Worm (Caenorhabditis elegans) whole organism, L2 larva: ENCODE results near the gene R10D12.8.

Experiments used
- C34F6.9 ChIP-seq: fragments of 150-350 bp; optimal IDR thresholded peaks from 2 replicates; lab custom pipeline; 2014; ENCODE audit warnings: missing biosample characterization, missing genetic modification characterization
- Y55F3AM.14 ChIP-seq: fragments of 200-800 bp; sonication (Bioruptor generic); optimal IDR thresholded peaks from 2 replicates; lab custom pipeline; 2018; ENCODE audit warnings: mild to moderate bottlenecking, missing genetic modification characterization, missing compliant biosample characterization
- ama-1 ChIP-seq: fragments of 150-350 bp; optimal IDR thresholded peaks from 2 replicates; lab custom pipeline; 2018; ENCODE audit warnings: inconsistent platforms
- blmp-1 ChIP-seq: sonication (generic microtip); optimal IDR thresholded peaks from 2 replicates; lab custom pipeline; 2017; ENCODE audit warnings: missing genetic modification characterization, mild to moderate bottlenecking, missing compliant biosample characterization, antibody characterized with exemption, moderate library complexity; ENCODE audit not compliant: insufficient read depth
- ceh-82 ChIP-seq: fragments of 150-350 bp; optimal IDR thresholded peaks from 2 replicates; lab custom pipeline; 2014; ENCODE audit warnings: missing biosample characterization, missing genetic modification characterization
- crh-2 ChIP-seq: sonication (generic microtip); optimal IDR thresholded peaks from 2 replicates; lab custom pipeline; 2017; ENCODE audit warnings: missing biosample characterization, missing genetic modification characterization
- egl-27 ChIP-seq: sonication (generic microtip); optimal IDR thresholded peaks from 3 replicates; lab custom pipeline; 2017; ENCODE audit warnings: missing biosample characterization, missing genetic modification reagents, missing genetic modification characterization
- elt-1 ChIP-seq: fragments of 150-350 bp; optimal IDR thresholded peaks from 2 replicates; lab custom pipeline; 2014; ENCODE audit warnings: missing biosample characterization, missing genetic modification characterization
- elt-3 ChIP-seq: sonication (generic microtip); optimal IDR thresholded peaks from 2 replicates; lab custom pipeline; 2017; ENCODE audit warnings: missing biosample characterization, missing genetic modification characterization
- fos-1 ChIP-seq: fragments of 150-350 bp; optimal IDR thresholded peaks from 2 replicates; lab custom pipeline; 2014; ENCODE audit warnings: missing biosample characterization, missing genetic modification characterization
- gmeb-1 ChIP-seq: fragments of 150-350 bp; optimal IDR thresholded peaks from 2 replicates; lab custom pipeline; 2014; ENCODE audit warnings: missing biosample characterization, missing genetic modification characterization
- lin-11 ChIP-seq: fragments of 150-350 bp; sonication (generic microtip); optimal IDR thresholded peaks from 2 replicates; lab custom pipeline; 2014; ENCODE audit warnings: missing biosample characterization, missing genetic modification characterization, inconsistent platforms, mixed read lengths
- lin-13 ChIP-seq: fragments of 150-350 bp; optimal IDR thresholded peaks from 2 replicates; lab custom pipeline; 2014; ENCODE audit warnings: missing biosample characterization, missing genetic modification reagents, missing genetic modification characterization
- lin-39 ChIP-seq: fragments of 150-350 bp; optimal IDR thresholded peaks from 2 replicates; lab custom pipeline; 2014; ENCODE audit warnings: missing biosample characterization, missing genetic modification reagents, missing genetic modification characterization
- lsy-2 ChIP-seq, 2 experiments: fragments of 150-350 bp in 1 of 2; sonication (generic microtip) in 1 of 2; optimal IDR thresholded peaks; 2 replicates each; lab custom pipeline; 2014 to 2017; ENCODE audit warnings: missing biosample characterization in 2 of 2, missing genetic modification characterization in 2 of 2
- mbf-1 ChIP-seq: sonication (generic microtip); optimal IDR thresholded peaks from 2 replicates; lab custom pipeline; 2017; ENCODE audit warnings: missing biosample characterization, missing genetic modification characterization
- nhr-12 ChIP-seq: fragments of 150-350 bp; optimal IDR thresholded peaks from 2 replicates; lab custom pipeline; 2014; ENCODE audit warnings: missing biosample characterization, missing genetic modification characterization
- nhr-21 ChIP-seq: fragments of 150-350 bp; optimal IDR thresholded peaks from 2 replicates; lab custom pipeline; 2014; ENCODE audit warnings: missing biosample characterization, missing genetic modification characterization
- nhr-23 ChIP-seq: fragments of 150-350 bp; optimal IDR thresholded peaks from 2 replicates; lab custom pipeline; 2014; ENCODE audit warnings: missing biosample characterization, missing genetic modification reagents, missing genetic modification characterization
- nhr-237 ChIP-seq: fragments of 150-350 bp; optimal IDR thresholded peaks from 2 replicates; lab custom pipeline; 2014; ENCODE audit warnings: missing biosample characterization, missing genetic modification characterization
- nhr-25 ChIP-seq: fragments of 150-350 bp; sonication (generic microtip); optimal IDR thresholded peaks from 3 replicates; lab custom pipeline; 2014; ENCODE audit warnings: missing biosample characterization, missing genetic modification characterization
- nhr-6 ChIP-seq: fragments of 150-350 bp; optimal IDR thresholded peaks from 2 replicates; lab custom pipeline; 2014; ENCODE audit warnings: missing biosample characterization, missing genetic modification characterization
- sem-4 ChIP-seq: fragments of 150-350 bp; optimal IDR thresholded peaks from 2 replicates; lab custom pipeline; 2014; ENCODE audit warnings: missing biosample characterization, missing genetic modification reagents, missing genetic modification characterization
- skn-1 ChIP-seq: sonication (generic microtip); optimal IDR thresholded peaks from 2 replicates; lab custom pipeline; 2017; ENCODE audit warnings: missing biosample characterization, missing genetic modification characterization
- sma-3 ChIP-seq: sonication (generic microtip); optimal IDR thresholded peaks from 2 replicates; lab custom pipeline; 2016; ENCODE audit warnings: missing genetic modification reagents, missing genetic modification characterization, missing compliant biosample characterization
- sma-9 ChIP-seq, 2 experiments: fragments of 150-350 bp in 1 of 2; sonication (generic microtip) in 1 of 2; optimal IDR thresholded peaks; 2 replicates each; lab custom pipeline; 2014 to 2016; ENCODE audit warnings: missing genetic modification characterization in 2 of 2, mild to moderate bottlenecking in 1 of 2, missing biosample characterization in 1 of 2, missing compliant biosample characterization in 1 of 2, missing genetic modification reagents in 1 of 2, moderate library complexity in 1 of 2
- snpc-4 ChIP-seq: fragments of 150-350 bp; optimal IDR thresholded peaks from 2 replicates; lab custom pipeline; 2014; ENCODE audit warnings: missing biosample characterization, missing genetic modification characterization
- unc-62 ChIP-seq: fragments of 150-350 bp; optimal IDR thresholded peaks from 2 replicates; lab custom pipeline; 2014; ENCODE audit warnings: missing biosample characterization, missing genetic modification reagents, missing genetic modification characterization
- zag-1 ChIP-seq: fragments of 150-350 bp; optimal IDR thresholded peaks from 2 replicates; lab custom pipeline; 2014; ENCODE audit warnings: missing biosample characterization, missing genetic modification characterization
- ztf-1 ChIP-seq: fragments of 200-800 bp; sonication (Bioruptor generic); conservative IDR thresholded peaks from 2 replicates; pipeline ENCODE4 v1.3.6; 2022; ENCODE audit warnings: missing genetic modification characterization, missing compliant biosample characterization
- ztf-11 ChIP-seq: sonication (generic microtip); optimal IDR thresholded peaks from 2 replicates; lab custom pipeline; 2017; ENCODE audit warnings: missing biosample characterization, missing genetic modification characterization
- ztf-4 ChIP-seq: fragments of 150-350 bp; optimal IDR thresholded peaks from 2 replicates; lab custom pipeline; 2014; ENCODE audit warnings: missing biosample characterization, missing genetic modification characterization

R10D12.8 gene

DNA sequence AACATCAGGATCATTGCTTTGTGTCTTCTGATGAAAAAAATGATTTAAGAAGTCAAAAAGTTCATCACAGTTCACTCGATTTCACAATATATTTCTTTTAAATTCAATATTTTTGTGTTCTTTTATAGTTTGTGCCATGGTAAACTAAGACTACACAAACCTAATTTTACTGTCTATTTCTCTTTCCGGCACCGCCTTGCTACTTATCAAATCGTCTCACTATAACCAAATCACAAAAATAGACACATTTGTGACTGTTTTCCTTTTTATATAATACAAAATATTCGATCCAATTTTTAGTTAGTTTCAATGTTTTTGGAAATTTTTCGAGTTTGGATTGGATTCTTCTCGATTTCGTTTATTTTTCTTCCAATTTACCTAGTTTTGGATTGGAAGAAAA is 965 bp upstream of the R10D12.8 start, which contains the start of gene swt-6:
TSS of gene swt-6 (plus strand) at position 301 of the 400 bp plus-strand sequence.
- TF ChIP-seq nhr-12 (tag; lab: Kevin White, UChicago) (no peak), ama-1 (lab: Kevin White, UChicago) (no peak), sma-9 (GFP tag; optimal IDR thresholded peaks at IDR 0.05; lab: Kevin White, UChicago) (no peak), sma-9 (tag; optimal IDR thresholded peaks at IDR 0.05; lab: Kevin White, UChicago) (no peak), C34F6.9 (tag; lab: Kevin White, UChicago) (no peak), elt-3 (no peak)

DNA sequence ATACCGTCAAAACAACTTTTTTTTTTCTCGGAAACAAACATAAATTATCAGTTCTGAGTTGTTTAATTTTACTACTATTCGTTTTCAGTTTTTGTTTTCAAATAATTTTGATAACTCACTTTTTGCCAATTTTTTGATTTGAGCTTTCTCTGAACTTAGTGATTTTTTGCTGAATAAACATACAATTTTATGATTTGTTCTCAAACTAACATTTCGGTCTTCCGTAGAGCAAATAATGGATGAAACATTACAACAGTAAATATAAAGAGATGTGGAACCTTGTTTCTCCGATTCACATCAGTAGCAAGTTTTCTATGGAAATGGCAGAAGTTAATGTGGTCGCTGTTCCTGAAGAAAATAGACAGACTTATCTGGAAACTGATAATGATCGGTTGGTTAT is 3.3 kb downstream of the R10D12.8 start, which contains the start of gene R10D12.7:
TSS of gene R10D12.7 (plus strand) at position 301 of the 400 bp plus-strand sequence.
- no peak for TF ChIP-seq ceh-82 (tag; lab: Kevin White, UChicago)
- no peak for TF ChIP-seq sma-3
- TF ChIP-seq snpc-4 = no peak
- no peak for TF ChIP-seq blmp-1 (tag; lab: Kevin White, UChicago)
- TF ChIP-seq unc-62 (GFP tag; lab: Kevin White, UChicago) = no peak
- TF ChIP-seq nhr-6 = no peak
- no peak for TF ChIP-seq sem-4
- TF ChIP-seq Y55F3AM.14 (GFP tag; lab: Kevin White, UChicago) = no peak
- no peak for TF ChIP-seq egl-27
- no peak for TF ChIP-seq skn-1 (tag; lab: Kevin White, UChicago)
- TF ChIP-seq nhr-237 = no peak

DNA sequence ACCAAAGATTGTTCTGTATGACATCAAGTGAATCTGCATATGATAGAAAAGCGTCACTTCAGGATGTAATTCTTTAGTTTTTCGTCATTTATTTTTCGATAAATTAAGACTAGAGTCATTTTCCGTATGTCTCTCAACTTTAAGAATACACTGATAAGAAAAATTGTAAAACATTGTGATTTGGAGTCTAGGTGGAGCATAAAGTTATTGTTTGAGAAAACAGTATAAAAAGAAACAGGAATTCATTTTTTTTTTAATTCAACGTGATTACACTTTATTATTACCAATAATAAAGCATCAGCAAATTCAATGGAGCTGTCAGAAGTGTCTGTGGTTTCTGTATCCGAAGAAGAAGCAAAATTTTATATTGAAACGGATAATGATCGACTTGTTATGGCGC is 4.1 kb downstream of the R10D12.8 start, which contains the start of gene R10D12.6:
TSS of gene R10D12.6 (plus strand) at position 301 of the 400 bp plus-strand sequence.
- no peak for TF ChIP-seq sma-3
- no peak for TF ChIP-seq nhr-21 (tag; lab: Kevin White, UChicago)
- no peak for TF ChIP-seq mbf-1 (tag; lab: Kevin White, UChicago)
- peak; percentile 27 for TF ChIP-seq fos-1 (tag; lab: Kevin White, UChicago)
- TF ChIP-seq nhr-23 = no peak
- TF ChIP-seq sma-9 (GFP tag; optimal IDR thresholded peaks at IDR 0.05; lab: Kevin White, UChicago) = no peak
- TF ChIP-seq sma-9 (tag; optimal IDR thresholded peaks at IDR 0.05; lab: Kevin White, UChicago) = no peak
- TF ChIP-seq crh-2 = no peak
- TF ChIP-seq nhr-6 = no peak

DNA sequence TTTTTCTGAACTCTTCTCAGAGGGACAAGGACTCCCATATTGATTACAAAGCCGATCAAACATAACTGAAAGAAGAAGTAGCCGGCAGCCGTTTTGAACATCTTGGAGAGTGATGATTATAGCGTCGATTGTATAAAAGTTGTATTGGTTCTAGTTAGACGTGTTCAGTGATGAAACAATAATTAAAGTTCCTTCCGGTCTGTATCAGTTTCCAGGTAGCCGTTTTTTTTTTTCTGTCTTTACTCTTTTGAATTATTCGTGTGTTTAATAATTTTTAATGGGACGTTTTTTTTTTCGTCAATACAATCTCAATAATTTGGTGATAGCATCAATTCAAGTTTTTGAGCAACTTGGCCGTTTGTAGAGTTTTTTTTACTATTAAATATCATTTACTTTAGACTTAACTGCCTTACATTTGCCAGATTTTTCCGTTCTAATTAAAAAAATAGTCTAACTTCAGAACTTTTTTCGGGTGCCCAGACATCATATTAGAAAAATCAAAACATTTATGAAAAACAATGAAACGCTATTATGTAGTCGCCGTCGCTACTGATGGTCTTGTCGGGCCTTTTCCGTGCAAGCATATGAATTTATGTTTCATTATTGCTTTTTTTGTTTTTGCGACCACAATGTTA is 6.6 kb downstream of the R10D12.8 start, which contains the start of the genes srx-10 and clec-226:
TSS of gene srx-10 (minus strand) at position 101 of the 635 bp plus-strand sequence.
TSS of gene clec-226 (plus strand) at position 585 of the 635 bp plus-strand sequence.
- TF ChIP-seq nhr-6 = no peak
- no peak for TF ChIP-seq nhr-23
- TF ChIP-seq gmeb-1 = no peak
- TF ChIP-seq zag-1 (tag; lab: Kevin White, UChicago) = no peak
- TF ChIP-seq fos-1 (tag; lab: Kevin White, UChicago) = no peak
- TF ChIP-seq nhr-237 = no peak
- TF ChIP-seq lin-39 (tag; lab: Kevin White, UChicago) = no peak
- no peak for TF ChIP-seq elt-1 (tag; lab: Kevin White, UChicago)
- TF ChIP-seq ztf-1 (GFP tag; lab: Robert Waterston, UW) = no peak
- TF ChIP-seq lsy-2 (tag; optimal IDR thresholded peaks at IDR 0.05; lab: Kevin White, UChicago) = no peak
- TF ChIP-seq blmp-1 (tag; lab: Kevin White, UChicago) = no peak
- TF ChIP-seq egl-27 = no peak
- TF ChIP-seq ztf-11 (tag; lab: Kevin White, UChicago) = no peak
- TF ChIP-seq ztf-4 (tag; lab: Kevin White, UChicago) = no peak
- TF ChIP-seq nhr-25 (tag; lab: Kevin White, UChicago) = no peak

DNA sequence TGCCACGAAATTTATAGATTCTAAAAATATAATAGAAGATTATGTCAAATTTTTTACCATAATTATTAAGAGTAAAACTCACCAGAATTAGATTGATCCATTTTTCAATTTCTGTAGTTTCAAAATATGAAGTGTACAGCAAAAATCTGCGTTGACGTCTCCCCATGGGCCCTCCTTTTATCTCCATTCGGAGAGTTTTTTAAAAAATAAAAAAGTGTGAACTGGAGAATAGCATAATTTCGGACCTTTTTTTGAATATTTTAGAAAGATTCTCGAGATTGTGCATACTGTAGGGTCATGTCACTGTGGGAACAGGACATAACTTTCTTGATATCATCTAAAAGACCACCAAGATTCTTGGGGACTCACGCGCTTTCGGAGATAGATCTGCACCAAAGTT is 11.0 kb downstream of the R10D12.8 start, which contains the start of gene dpr-1:
TSS of gene dpr-1 (minus strand) at position 101 of the 400 bp plus-strand sequence.
- TF ChIP-seq nhr-23 = no peak
- TF ChIP-seq ztf-4 (tag; lab: Kevin White, UChicago) = no peak
- no peak for TF ChIP-seq ceh-82 (tag; lab: Kevin White, UChicago)
- TF ChIP-seq lin-11 = no peak
- TF ChIP-seq lin-39 (tag; lab: Kevin White, UChicago) = no peak
- no peak for TF ChIP-seq sma-3
- TF ChIP-seq lin-13 (GFP tag; lab: Kevin White, UChicago) = no peak
- TF ChIP-seq, all 48 proteins: peak for 0
